3 fruit fly cellular contexts compared by ENCODE assay signal in the genomic region with DNA sequence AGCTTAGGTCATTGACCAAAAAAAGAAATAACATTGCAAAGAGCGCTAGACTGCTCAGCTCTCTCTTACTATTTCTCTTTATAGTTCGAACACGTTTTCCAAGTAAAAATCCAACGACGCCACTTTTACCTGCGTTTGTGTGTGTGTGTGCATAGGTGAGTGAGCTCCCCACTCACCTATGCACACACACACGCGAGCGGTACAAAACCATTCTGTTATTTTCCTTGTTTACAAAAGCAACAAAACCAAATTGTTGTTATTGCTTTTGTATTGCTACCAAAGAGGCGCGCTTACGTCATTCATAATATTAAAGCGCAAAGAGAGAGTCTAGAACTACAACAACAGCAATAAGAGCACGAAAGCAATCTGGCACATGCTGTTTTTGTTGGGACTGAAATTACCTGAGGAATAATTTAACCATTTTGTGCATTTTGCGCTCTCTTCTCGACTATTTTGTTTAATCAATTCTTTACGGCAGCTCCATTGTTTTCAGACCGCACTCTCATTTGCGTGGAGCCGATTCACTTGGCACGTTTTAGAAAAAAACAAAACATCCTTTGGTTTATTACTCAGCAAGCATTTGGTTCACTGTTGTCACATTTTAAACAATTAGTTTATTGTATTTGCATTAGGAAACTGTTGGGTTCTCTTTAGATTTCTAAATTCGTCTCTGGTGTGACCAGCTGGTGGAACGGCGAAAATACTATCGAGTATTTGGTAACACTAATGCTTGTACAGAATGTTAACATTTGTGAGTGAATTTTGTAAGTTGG.
TF ChIP-seq lines count a peak whose summit lies in the region.

Gene raw, minus strand, starts transcription at position 677 of the 773 bp plus-strand sequence.

TF ChIP-seq in whole organism, adult, 20 proteins besides CTCF, POLR2A, EP300 and RAD21 (continued from another document):
- TF ChIP-seq ovo (GFP tag; optimal IDR thresholded peaks at IDR 0.05; lab: Kevin White, UChicago) (peak; percentile 63), CG14711 (tag; optimal IDR thresholded peaks at IDR 0.05; lab: Kevin White, UChicago) (no peak), CG7045 (GFP tag; optimal IDR thresholded peaks at IDR 0.05; lab: Kevin White, UChicago) (peak; percentile 17), tj (GFP tag; optimal IDR thresholded peaks at IDR 0.05; lab: Kevin White, UChicago) (peak; percentile 30)

TF ChIP-seq in whole organism, embryonic, 481 proteins besides CTCF, POLR2A, EP300 and RAD21 (continued from another document and continues in another):
- TF ChIP-seq CG1603 (tag; optimal IDR thresholded peaks at IDR 0.05; lab: Kevin White, UChicago) (no peak), nau (GFP tag; optimal IDR thresholded peaks at IDR 0.05; lab: Kevin White, UChicago) (peak; percentile 27), cg (GFP tag; optimal IDR thresholded peaks at IDR 0.05; lab: Kevin White, UChicago) (peak; percentile 93), pros (GFP tag; optimal IDR thresholded peaks at IDR 0.05; lab: Kevin White, UChicago) (peak; percentile 37), Chrac-16 (GFP tag; optimal IDR thresholded peaks at IDR 0.05; lab: Kevin White, UChicago) (no peak), HmgZ (tag; optimal IDR thresholded peaks at IDR 0.05; lab: Kevin White, UChicago) (no peak), CG6254 (GFP tag; optimal IDR thresholded peaks at IDR 0.05; lab: Kevin White, UChicago) (no peak), CG15479 (GFP tag; optimal IDR thresholded peaks at IDR 0.05; lab: Kevin White, UChicago) (no peak), Ptx1 (GFP tag; IDR thresholded peaks at IDR 0.05; lab: Robert Waterston, UW) (no peak), Dip2 (GFP tag; IDR thresholded peaks at IDR 0.05; lab: Robert Waterston, UW) (no peak), her (GFP tag; optimal IDR thresholded peaks at IDR 0.05; lab: Kevin White, UChicago) (peak; percentile 19), B-H1 (GFP tag; IDR thresholded peaks at IDR 0.05; lab: Robert Waterston, UW) (no peak), Xrp1 (GFP tag; IDR thresholded peaks at IDR 0.05; lab: Robert Waterston, UW) (no peak), Myb (GFP tag; optimal IDR thresholded peaks at IDR 0.05; lab: Kevin White, UChicago) (no peak), nerfin-2 (GFP tag; IDR thresholded peaks at IDR 0.05; lab: Robert Waterston, UW; ENCODE audit: partially characterized antibody) (no peak), D19A (tag; optimal IDR thresholded peaks at IDR 0.05; lab: Kevin White, UChicago) (no peak), Jarid2 (GFP tag; optimal IDR thresholded peaks at IDR 0.05; lab: Kevin White, UChicago) (no peak), amos (GFP tag; IDR thresholded peaks at IDR 0.05; lab: Robert Waterston, UW; ENCODE audit: partially characterized antibody) (no peak), Bgb (GFP tag; IDR thresholded peaks at IDR 0.05; lab: Robert Waterston, UW; ENCODE audit: partially characterized antibody) (0 out of 2 replicates have a peak, but pooled peaks have one; percentile 3), CG17359 (tag; optimal IDR thresholded peaks at IDR 0.05; lab: Kevin White, UChicago) (no peak), vvl (GFP tag; IDR thresholded peaks at IDR 0.05; lab: Robert Waterston, UW) (peak; percentile 16; the same call in 1 of the 2 replicates), dm (GFP tag; optimal IDR thresholded peaks at IDR 0.05; lab: Kevin White, UChicago) (no peak), Oli (tag; optimal IDR thresholded peaks at IDR 0.05; lab: Kevin White, UChicago) (no peak), Nf-YA (GFP tag; IDR thresholded peaks at IDR 0.05; lab: Robert Waterston, UW) (no peak), Bdp1 (GFP tag; optimal IDR thresholded peaks at IDR 0.05; lab: Kevin White, UChicago) (no peak), Dp (GFP tag; optimal IDR thresholded peaks at IDR 0.05; lab: Kevin White, UChicago) (no peak), HLH3B (GFP tag; IDR thresholded peaks at IDR 0.05; lab: Robert Waterston, UW) (no peak), fd64A (GFP tag; optimal IDR thresholded peaks at IDR 0.05; lab: Kevin White, UChicago) (no peak), CG2116 (GFP tag; optimal IDR thresholded peaks at IDR 0.05; lab: Kevin White, UChicago) (no peak), sd (tag; optimal IDR thresholded peaks at IDR 0.05; lab: Kevin White, UChicago) (peak; percentile 60), emc (GFP tag; optimal IDR thresholded peaks at IDR 0.05; lab: Kevin White, UChicago) (no peak), wdn (GFP tag; IDR thresholded peaks at IDR 0.05; lab: Robert Waterston, UW) (no peak), CG4730 (GFP tag; IDR thresholded peaks at IDR 0.05; lab: Robert Waterston, UW) (no peak), gcm (GFP tag; optimal IDR thresholded peaks at IDR 0.05; lab: Kevin White, UChicago) (peak; percentile 2), NK7.1 (GFP tag; optimal IDR thresholded peaks at IDR 0.05; lab: Kevin White, UChicago) (no peak), psq (GFP tag; optimal IDR thresholded peaks at IDR 0.05; lab: Kevin White, UChicago) (no peak), CG3838 (GFP tag; optimal IDR thresholded peaks at IDR 0.05; lab: Kevin White, UChicago) (no peak), CG15011 (GFP tag; optimal IDR thresholded peaks at IDR 0.05; lab: Kevin White, UChicago) (no peak), CkIIα-i1 (GFP tag; IDR thresholded peaks at IDR 0.05; lab: Robert Waterston, UW) (no peak), Camta (GFP tag; optimal IDR thresholded peaks at IDR 0.05; lab: Kevin White, UChicago) (no peak), p53 (GFP tag; optimal IDR thresholded peaks at IDR 0.05; lab: Kevin White, UChicago) (no peak), MBD-R2 (GFP tag; IDR thresholded peaks at IDR 0.05; lab: Robert Waterston, UW) (no peak), nom (GFP tag; optimal IDR thresholded peaks at IDR 0.05; lab: Kevin White, UChicago) (peak; percentile 56), luna (GFP tag; optimal IDR thresholded peaks at IDR 0.05; lab: Kevin White, UChicago) (no peak), odd (GFP tag; optimal IDR thresholded peaks at IDR 0.05; lab: Kevin White, UChicago) (no peak), CG10565 (GFP tag; optimal IDR thresholded peaks at IDR 0.05; lab: Kevin White, UChicago) (no peak), Atf6 (GFP tag; IDR thresholded peaks at IDR 0.05; lab: Robert Waterston, UW) (peak; percentile 14; the same call in 1 of the 2 replicates), slp2 (GFP tag; optimal IDR thresholded peaks at IDR 0.05; lab: Kevin White, UChicago) (no peak), Hr3 (GFP tag; optimal IDR thresholded peaks at IDR 0.05; lab: Kevin White, UChicago) (no peak), CG11560 (tag; IDR thresholded peaks at IDR 0.05; lab: Robert Waterston, UW) (no peak), z (GFP tag; IDR thresholded peaks at IDR 0.05; lab: Robert Waterston, UW) (no peak), CG8478 (optimal IDR thresholded peaks at IDR 0.05; lab: Kevin White, UChicago) (no peak), dimm (GFP tag; IDR thresholded peaks at IDR 0.05; lab: Robert Waterston, UW) (no peak), Aef1 (GFP tag; IDR thresholded peaks at IDR 0.05; lab: Robert Waterston, UW) (peak; percentile 58; the same call in 2 of the 3 replicates), Side (GFP tag; optimal IDR thresholded peaks at IDR 0.05; lab: Kevin White, UChicago) (peak; percentile 42), CG7786 (GFP tag; optimal IDR thresholded peaks at IDR 0.05; lab: Kevin White, UChicago) (no peak), Hsf (GFP tag; optimal IDR thresholded peaks at IDR 0.05; lab: Kevin White, UChicago) (no peak), Hey (tag; optimal IDR thresholded peaks at IDR 0.05; lab: Kevin White, UChicago) (peak; percentile 39), CG7987 (GFP tag; optimal IDR thresholded peaks at IDR 0.05; lab: Kevin White, UChicago) (no peak), ro (GFP tag; IDR thresholded peaks at IDR 0.05; lab: Robert Waterston, UW) (no peak), Blimp-1 (GFP tag; optimal IDR thresholded peaks at IDR 0.05; lab: Kevin White, UChicago) (peak; percentile 20)

TF ChIP-seq in whole organism, prepupa, 60 proteins besides CTCF, POLR2A, EP300 and RAD21 (continued from another document):
- TF ChIP-seq CG6163 (GFP tag; IDR thresholded peaks at IDR 0.05; lab: Robert Waterston, UW) (peak; percentile 60; the same call in 2 of the 3 replicates), CG11294 (GFP tag; IDR thresholded peaks at IDR 0.05; lab: Robert Waterston, UW) (no peak), Ets21C (GFP tag; optimal IDR thresholded peaks at IDR 0.05; lab: Kevin White, UChicago) (no peak), Ets96B (tag; optimal IDR thresholded peaks at IDR 0.05; lab: Kevin White, UChicago) (no peak), CG31627 (GFP tag; optimal IDR thresholded peaks at IDR 0.05; lab: Kevin White, UChicago) (no peak), Hr38 (GFP tag; optimal IDR thresholded peaks at IDR 0.05; lab: Kevin White, UChicago) (no peak), Eip93F (GFP tag; optimal IDR thresholded peaks at IDR 0.05; lab: Kevin White, UChicago) (no peak), vri (GFP tag; optimal IDR thresholded peaks at IDR 0.05; lab: Kevin White, UChicago) (peak; percentile 93), CG6792 (GFP tag; optimal IDR thresholded peaks at IDR 0.05; lab: Kevin White, UChicago) (no peak), Sox14 (GFP tag; optimal IDR thresholded peaks at IDR 0.05; lab: Kevin White, UChicago) (peak; percentile 19), topi (GFP tag; optimal IDR thresholded peaks at IDR 0.05; lab: Kevin White, UChicago) (no peak), acj6 (GFP tag; optimal IDR thresholded peaks at IDR 0.05; lab: Kevin White, UChicago) (no peak), CG15336 (GFP tag; IDR thresholded peaks at IDR 0.05; lab: Robert Waterston, UW) (peak; percentile 40; the same call in 1 of the 2 replicates), achi (GFP tag; optimal IDR thresholded peaks at IDR 0.05; lab: Kevin White, UChicago) (no peak)
